Worm (Caenorhabditis elegans) whole organism, early embryonic: ENCODE measurements around the gene unc-96.

ENCODE experiments used
- aly-1 ChIP-seq: sonication (generic microtip); optimal IDR thresholded peaks from 2 replicates; lab custom pipeline; 2016; ENCODE audit warnings: missing genetic modification characterization, missing compliant biosample characterization
- ama-1 ChIP-seq: fragments of 150-350 bp; optimal IDR thresholded peaks from 2 replicates; lab custom pipeline; 2014
- ceh-13 ChIP-seq: fragments of 200-800 bp; sonication (Bioruptor generic); optimal IDR thresholded peaks from 2 replicates; lab custom pipeline; 2018; ENCODE audit warnings: mild to moderate bottlenecking, missing genetic modification characterization, missing compliant biosample characterization
- flt-1 ChIP-seq: fragments of 200-800 bp; sonication (Bioruptor generic); IDR thresholded peaks from 2 replicates; pipeline ENCODE4 v1.3.6; 2022; ENCODE audit warnings: missing genetic modification characterization, missing compliant biosample characterization
- hmbx-1 ChIP-seq: sonication (generic microtip); optimal IDR thresholded peaks from 2 replicates; lab custom pipeline; 2016; ENCODE audit warnings: mild to moderate bottlenecking, missing genetic modification characterization, missing compliant biosample characterization
- hmg-4 ChIP-seq: fragments of 200-800 bp; sonication (Bioruptor generic); optimal IDR thresholded peaks from 2 replicates; lab custom pipeline; 2018; ENCODE audit warnings: mild to moderate bottlenecking, missing genetic modification characterization, missing compliant biosample characterization
- sea-1 ChIP-seq: fragments of 200-800 bp; sonication (Bioruptor generic); conservative IDR thresholded peaks from 2 replicates; pipeline ENCODE4 v1.3.6; 2022; ENCODE audit warnings: missing genetic modification characterization, missing compliant biosample characterization
- tra-4 ChIP-seq: sonication (generic microtip); optimal IDR thresholded peaks from 2 replicates; lab custom pipeline; 2017; ENCODE audit warnings: missing genetic modification characterization, missing compliant biosample characterization

ce11 chrX:599476-599875 lies 21.6 kb downstream of the unc-96 start, which contains the start of gene F13C5.3:
- TF ChIP-seq hmg-4 (GFP tag; lab: Kevin White, UChicago) (no peak), aly-1 (tag; lab: Kevin White, UChicago) (no peak), sea-1 (GFP tag; lab: Robert Waterston, UW) (no peak), ama-1 (no peak), flt-1 (GFP tag; lab: Robert Waterston, UW) (no peak), hmbx-1 (no peak), tra-4 (tag; lab: Kevin White, UChicago) (no peak), ceh-13 (GFP tag; lab: Kevin White, UChicago) (no peak)
